Worm (Caenorhabditis elegans): ENCODE measurements around the gene hhat-1.

DNA sequence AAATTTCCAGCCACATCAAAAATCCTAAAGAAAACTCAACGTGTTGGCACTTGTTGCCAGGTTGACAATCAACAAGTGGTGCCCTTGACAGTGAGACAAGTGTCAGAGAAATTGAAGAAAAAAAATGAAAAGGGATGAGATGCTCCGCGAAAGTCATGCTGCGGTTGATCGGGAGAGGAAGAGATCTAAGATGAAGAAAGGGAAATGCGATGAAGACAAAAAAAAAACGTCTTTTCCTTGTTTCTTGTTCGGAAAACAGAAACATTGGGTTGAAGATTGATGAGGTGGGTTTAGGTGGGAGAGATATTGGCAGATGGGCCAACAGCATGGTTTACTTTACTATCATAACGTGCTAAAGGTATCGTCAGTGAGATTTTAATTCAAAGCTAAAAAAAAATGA lies 8.1 kb upstream of the hhat-1 start:
- TF ChIP-seq him-1 (tag; optimal IDR thresholded peaks at IDR 0.05) (no peak), W03F9.2 (tag; optimal IDR thresholded peaks at IDR 0.05) (no peak), dao-5 (tag; optimal IDR thresholded peaks at IDR 0.05) (no peak)
